Fruit fly (Drosophila melanogaster) whole organism, embryonic: ENCODE measurements around the gene Vdup1.

ENCODE experiments used
- Atf-2 ChIP-seq: fragments of 200-800 bp; sonication (Bioruptor generic); optimal IDR thresholded peaks from 2 replicates; lab custom pipeline; 2016; ENCODE audit warnings: missing biosample characterization, missing genetic modification characterization
- Atf3 ChIP-seq: fragments of 200-800 bp; sonication (Bioruptor generic); optimal IDR thresholded peaks from 3 replicates; lab custom pipeline; 2016; ENCODE audit warnings: missing biosample characterization, missing genetic modification characterization
- Bteb2 ChIP-seq: fragments of 200-800 bp; sonication (Bioruptor generic); optimal IDR thresholded peaks from 2 replicates; lab custom pipeline; 2016; ENCODE audit warnings: missing biosample characterization, missing genetic modification characterization
- CG11093 ChIP-seq: fragments of 200-800 bp; sonication (Bioruptor generic); IDR thresholded peaks from 3 replicates; pipeline ENCODE4 v1.3.6; 2022; ENCODE audit warnings: missing biosample characterization, missing genetic modification characterization
- CG12071 ChIP-seq: fragments of 200-800 bp; sonication (Bioruptor generic); optimal IDR thresholded peaks from 3 replicates; lab custom pipeline; 2018; ENCODE audit warnings: missing biosample characterization, mild to moderate bottlenecking, missing genetic modification characterization
- CG12104 ChIP-seq: fragments of 200-800 bp; sonication (Bioruptor generic); optimal IDR thresholded peaks from 3 replicates; lab custom pipeline; 2016; ENCODE audit warnings: missing biosample characterization, missing genetic modification characterization
- CG12219 ChIP-seq: fragments of 200-800 bp; sonication (Bioruptor generic); optimal IDR thresholded peaks from 3 replicates; lab custom pipeline; 2018; ENCODE audit warnings: missing biosample characterization, mild to moderate bottlenecking, missing genetic modification characterization
- CG12659 ChIP-seq: fragments of 200-800 bp; sonication (Bioruptor generic); optimal IDR thresholded peaks from 3 replicates; lab custom pipeline; 2017; ENCODE audit warnings: mild to moderate bottlenecking, missing biosample characterization, missing genetic modification reagents, missing genetic modification characterization
- CG12942 ChIP-seq: fragments of 200-800 bp; sonication (Bioruptor generic); optimal IDR thresholded peaks from 3 replicates; lab custom pipeline; 2016; ENCODE audit warnings: missing biosample characterization, missing genetic modification characterization
- CG13287 ChIP-seq: fragments of 200-800 bp; sonication (Bioruptor generic); IDR thresholded peaks from 2 replicates; pipeline ENCODE4 v1.3.6; 2022; ENCODE audit warnings: missing biosample characterization, missing genetic modification characterization; ENCODE audit not compliant: partially characterized antibody
- CG1602 ChIP-seq: fragments of 200-800 bp; sonication (Bioruptor generic); optimal IDR thresholded peaks from 3 replicates; lab custom pipeline; 2016; ENCODE audit warnings: missing biosample characterization, missing genetic modification characterization
- CG17829 ChIP-seq: fragments of 200-800 bp; optimal IDR thresholded peaks from 2 replicates; lab custom pipeline; 2019; ENCODE audit warnings: missing biosample characterization, mild to moderate bottlenecking, missing genetic modification characterization, moderate library complexity
- CG18262 ChIP-seq: fragments of 200-800 bp; optimal IDR thresholded peaks from 3 replicates; lab custom pipeline; 2019; ENCODE audit warnings: missing biosample characterization, mild to moderate bottlenecking, missing genetic modification characterization, moderate library complexity
- CG2116 ChIP-seq: fragments of 200-800 bp; sonication (Bioruptor generic); optimal IDR thresholded peaks from 3 replicates; lab custom pipeline; 2018; ENCODE audit warnings: missing biosample characterization, mild to moderate bottlenecking, missing genetic modification characterization
- CG2889 ChIP-seq: fragments of 200-800 bp; sonication (Bioruptor generic); IDR thresholded peaks from 3 replicates; pipeline ENCODE4 v1.3.6; 2022; ENCODE audit warnings: missing biosample characterization, missing genetic modification characterization
- CG31365 ChIP-seq: fragments of 200-800 bp; sonication (Bioruptor generic); optimal IDR thresholded peaks from 2 replicates; lab custom pipeline; 2018; ENCODE audit warnings: missing biosample characterization, mild to moderate bottlenecking, missing genetic modification characterization
- CG4360 ChIP-seq: fragments of 200-800 bp; sonication (Bioruptor generic); IDR thresholded peaks from 2 replicates; pipeline ENCODE4 v1.3.6; 2022; ENCODE audit warnings: missing biosample characterization, missing genetic modification characterization
- CG43689 ChIP-seq: fragments of 200-800 bp; sonication (Bioruptor generic); IDR thresholded peaks from 2 replicates; pipeline ENCODE4 v1.3.6; 2022; ENCODE audit warnings: missing biosample characterization, missing genetic modification characterization
- CG7839 ChIP-seq: fragments of 200-800 bp; sonication (Bioruptor generic); optimal IDR thresholded peaks from 3 replicates; lab custom pipeline; 2018; ENCODE audit warnings: missing biosample characterization, mild to moderate bottlenecking, missing genetic modification characterization, moderate library complexity
- CG8290 ChIP-seq, 3 experiments: fragments of 200-800 bp; sonication (Bioruptor generic); optimal IDR thresholded peaks; 2 replicates each; lab custom pipeline; 2016 to 2019; ENCODE audit warnings: missing biosample characterization in 3 of 3, missing genetic modification characterization in 3 of 3, mild to moderate bottlenecking in 2 of 3, moderate library complexity in 1 of 3
- CG9609 ChIP-seq: fragments of 200-800 bp; sonication (Bioruptor generic); optimal IDR thresholded peaks from 3 replicates; lab custom pipeline; 2016; ENCODE audit warnings: missing biosample characterization, missing genetic modification characterization
- CTCF ChIP-seq: fragments of 200-800 bp; sonication (Bioruptor generic); optimal IDR thresholded peaks from 2 replicates; lab custom pipeline; 2017; ENCODE audit warnings: missing biosample characterization, mild to moderate bottlenecking, missing genetic modification characterization, moderate library complexity
- Dp ChIP-seq: fragments of 200-800 bp; sonication (Bioruptor generic); optimal IDR thresholded peaks from 2 replicates; lab custom pipeline; 2018; ENCODE audit warnings: missing biosample characterization, mild to moderate bottlenecking, missing genetic modification characterization, moderate library complexity
- Drgx ChIP-seq: fragments of 200-800 bp; sonication (Bioruptor generic); IDR thresholded peaks from 2 replicates; pipeline ENCODE4 v1.3.6; 2022; ENCODE audit warnings: missing biosample characterization, missing genetic modification characterization
- ERR ChIP-seq: fragments of 200-800 bp; sonication (Bioruptor generic); optimal IDR thresholded peaks from 2 replicates; lab custom pipeline; 2016; ENCODE audit warnings: missing biosample characterization, missing genetic modification characterization
- Eip74EF ChIP-seq, 2 experiments: fragments of 200-800 bp in 1 of 2; fragments of >200 bp in 1 of 2; sonication (Bioruptor generic) in 1 of 2; optimal IDR thresholded peaks; 2 replicates each; lab custom pipeline; 2017 to 2019; ENCODE audit warnings: missing biosample characterization in 2 of 2, missing genetic modification characterization in 2 of 2, mild to moderate bottlenecking in 1 of 2, moderate library complexity in 1 of 2
- Elba2 ChIP-seq: fragments of 200-800 bp; sonication (Bioruptor generic); optimal IDR thresholded peaks from 3 replicates; lab custom pipeline; 2016; ENCODE audit warnings: missing biosample characterization, missing genetic modification characterization
- Fer1 ChIP-seq: fragments of 200-800 bp; sonication (Bioruptor generic); optimal IDR thresholded peaks from 2 replicates; lab custom pipeline; 2017; ENCODE audit warnings: missing biosample characterization, mild to moderate bottlenecking, missing genetic modification characterization
- H15 ChIP-seq: fragments of 200-800 bp; sonication (Bioruptor generic); IDR thresholded peaks from 3 replicates; pipeline ENCODE4 v1.3.6; 2022; ENCODE audit warnings: missing biosample characterization, missing genetic modification characterization
- Lim3 ChIP-seq: fragments of 200-800 bp; sonication (Bioruptor generic); IDR thresholded peaks from 2 replicates; pipeline ENCODE4 v1.3.6; 2022; ENCODE audit warnings: missing biosample characterization, missing genetic modification characterization
- Lpt ChIP-seq: fragments of >200 bp; optimal IDR thresholded peaks from 2 replicates; lab custom pipeline; 2018; ENCODE audit warnings: missing biosample characterization, missing genetic modification characterization
- Med ChIP-seq: fragments of 200-800 bp; sonication (Bioruptor generic); peaks from one replicate; lab custom pipeline; 2016; ENCODE audit warnings: missing biosample characterization, missing genetic modification characterization, mild to moderate bottlenecking, inconsistent platforms, moderate library complexity
- Optix ChIP-seq: fragments of 200-800 bp; sonication (Bioruptor generic); IDR thresholded peaks from 3 replicates; pipeline ENCODE4 v1.3.6; 2022; ENCODE audit warnings: missing biosample characterization, missing genetic modification characterization
- Sin3A ChIP-seq: fragments of >200 bp; optimal IDR thresholded peaks from 2 replicates; lab custom pipeline; 2018
- Taf1 ChIP-seq: fragments of 200-800 bp; sonication (Bioruptor generic); IDR thresholded peaks from 2 replicates; pipeline ENCODE4 v1.3.6; 2022; ENCODE audit warnings: missing biosample characterization, missing genetic modification characterization
- danr ChIP-seq: fragments of 200-800 bp; sonication (Bioruptor generic); IDR thresholded peaks from 2 replicates; pipeline ENCODE4 v1.3.6; 2022; ENCODE audit warnings: missing biosample characterization, missing genetic modification characterization
- dmrt11E ChIP-seq: fragments of 200-800 bp; sonication (Bioruptor generic); optimal IDR thresholded peaks from 3 replicates; lab custom pipeline; 2018; ENCODE audit warnings: missing biosample characterization, mild to moderate bottlenecking, missing genetic modification characterization, moderate library complexity
- exex ChIP-seq: fragments of 200-800 bp; sonication (Bioruptor generic); optimal IDR thresholded peaks from 4 replicates; lab custom pipeline; 2018; ENCODE audit warnings: missing biosample characterization, mild to moderate bottlenecking, missing genetic modification characterization, moderate library complexity
- fd3F ChIP-seq: fragments of 200-800 bp; sonication (Bioruptor generic); optimal IDR thresholded peaks from 2 replicates; lab custom pipeline; 2018; ENCODE audit warnings: missing biosample characterization, mild to moderate bottlenecking, missing genetic modification characterization, moderate library complexity
- fd64A ChIP-seq: fragments of 200-800 bp; sonication (Bioruptor generic); optimal IDR thresholded peaks from 3 replicates; lab custom pipeline; 2018; ENCODE audit warnings: missing biosample characterization, mild to moderate bottlenecking, missing genetic modification characterization
- gem ChIP-seq: fragments of 200-800 bp; sonication (Bioruptor generic); optimal IDR thresholded peaks from 2 replicates; lab custom pipeline; 2019; ENCODE audit warnings: missing biosample characterization, mild to moderate bottlenecking, missing genetic modification characterization, moderate library complexity
- gt ChIP-seq: fragments of 200-800 bp; sonication (Bioruptor generic); IDR thresholded peaks from 2 replicates; pipeline ENCODE4 v1.3.6; 2022; ENCODE audit warnings: missing biosample characterization, missing genetic modification characterization
- pan ChIP-seq, 4 experiments: fragments of >200 bp in 3 of 4; fragments of 200-800 bp in 1 of 4; sonication (Bioruptor generic) in 1 of 4; optimal IDR thresholded peaks in 3 of 4; IDR thresholded peaks in 1 of 4; 2 replicates each; pipeline versions ENCODE4 v1.3.6 to Lab custom; 2017 to 2022; ENCODE audit warnings: missing biosample characterization in 2 of 4, missing genetic modification characterization in 2 of 4, mixed read lengths in 1 of 4
- pfk ChIP-seq: fragments of 200-800 bp; sonication (Bioruptor generic); optimal IDR thresholded peaks from 2 replicates; lab custom pipeline; 2018; ENCODE audit warnings: missing biosample characterization, mild to moderate bottlenecking, missing genetic modification characterization, moderate library complexity
- repo ChIP-seq: fragments of 200-800 bp; sonication (Bioruptor generic); optimal IDR thresholded peaks from 2 replicates; lab custom pipeline; 2016; ENCODE audit warnings: missing biosample characterization, missing genetic modification characterization
- sens-2 ChIP-seq: fragments of 200-800 bp; sonication (Bioruptor generic); IDR thresholded peaks from 2 replicates; pipeline ENCODE4 v1.3.6; 2022; ENCODE audit warnings: missing biosample characterization, missing genetic modification characterization
- sim ChIP-seq: fragments of 200-800 bp; sonication (Bioruptor generic); IDR thresholded peaks from 2 replicates; pipeline ENCODE4 v1.3.6; 2022; ENCODE audit warnings: missing biosample characterization, missing genetic modification characterization
- tin ChIP-seq: fragments of 200-800 bp; sonication (Bioruptor generic); optimal IDR thresholded peaks from 3 replicates; lab custom pipeline; 2016; ENCODE audit warnings: missing biosample characterization, missing genetic modification characterization
- tna ChIP-seq: fragments of 200-800 bp; sonication (Bioruptor generic); IDR thresholded peaks from 2 replicates; pipeline ENCODE4 v1.3.6; 2022; ENCODE audit warnings: missing biosample characterization, missing genetic modification characterization; ENCODE audit not compliant: partially characterized antibody
- zen2 ChIP-seq: fragments of 200-800 bp; sonication (Bioruptor generic); IDR thresholded peaks from 3 replicates; pipeline ENCODE4 v1.3.6; 2022; ENCODE audit warnings: missing biosample characterization, missing genetic modification characterization; ENCODE audit not compliant: partially characterized antibody

The Vdup1 gene

dm6 chr3L:128295-129117 is 50.3 kb downstream of the Vdup1 start (continued):
- TF ChIP-seq exex (tag; lab: Kevin White, UChicago) (no peak), pfk (peak; percentile 99), Atf3 (GFP tag; lab: Kevin White, UChicago) (no peak), Drgx (GFP tag; lab: Robert Waterston, UW) (0 out of 2 replicates have a peak, but pooled peaks have one; percentile 17), Atf-2 (GFP tag; lab: Kevin White, UChicago) (no peak), CTCF (GFP tag; lab: Kevin White, UChicago) (no peak), Lpt (no peak), CG12659 (no peak), H15 (GFP tag; lab: Robert Waterston, UW) (no peak), Lim3 (no peak), CG12942 (GFP tag; lab: Kevin White, UChicago) (no peak), Fer1 (GFP tag; lab: Kevin White, UChicago) (peak; percentile 29), CG31365 (tag; lab: Kevin White, UChicago) (peak; percentile 7), CG7839 (tag; lab: Kevin White, UChicago) (no peak), CG8290 (GFP tag; optimal IDR thresholded peaks at IDR 0.05; lab: Kevin White, UChicago) (no peak), CG8290 (tag; optimal IDR thresholded peaks at IDR 0.05; lab: Kevin White, UChicago) (peak in 1 of 2 experiments; percentile 45), CG17829 (no peak), CG13287 (GFP tag; lab: Robert Waterston, UW) (peak; percentile 29; the same call in 1 of the 2 replicates), CG1602 (no peak), CG43689 (GFP tag; lab: Robert Waterston, UW) (no peak), Eip74EF (GFP tag; optimal IDR thresholded peaks at IDR 0.05; lab: Kevin White, UChicago) (peak in 1 of 2 experiments; percentile 55), Sin3A (lab: Kevin White, UChicago) (no peak), Med (GFP tag; lab: Kevin White, UChicago) (peak; percentile 57), CG12071 (GFP tag; lab: Kevin White, UChicago) (no peak), sim (GFP tag; lab: Robert Waterston, UW) (no peak), Dp (GFP tag; lab: Kevin White, UChicago) (peak; percentile 44), CG12219 (no peak), Taf1 (GFP tag; lab: Robert Waterston, UW) (no peak), danr (GFP tag; lab: Robert Waterston, UW) (no peak), CG18262 (tag; lab: Kevin White, UChicago) (no peak), fd3F (no peak), tna (GFP tag; lab: Robert Waterston, UW) (no peak), sens-2 (GFP tag; lab: Robert Waterston, UW) (no peak), repo (GFP tag; lab: Kevin White, UChicago) (no peak), CG2116 (GFP tag; lab: Kevin White, UChicago) (no peak), Bteb2 (no peak), CG2889 (no peak), gt (GFP tag; lab: Robert Waterston, UW) (no peak), pan (optimal IDR thresholded peaks at IDR 0.05; lab: Kevin White, UChicago) (no peak), pan (GFP tag; optimal IDR thresholded peaks at IDR 0.05 in 1 of 2, IDR thresholded peaks at IDR 0.05 in 1 of 2) (no peak), dmrt11E (tag; lab: Kevin White, UChicago) (no peak), fd64A (GFP tag; lab: Kevin White, UChicago) (peak; percentile 34), tin (no peak), CG12104 (GFP tag; lab: Kevin White, UChicago) (no peak), gem (tag; lab: Kevin White, UChicago) (no peak), Elba2 (GFP tag; lab: Kevin White, UChicago) (no peak), CG4360 (GFP tag; lab: Robert Waterston, UW) (no peak), ERR (GFP tag; lab: Kevin White, UChicago) (no peak), zen2 (GFP tag; lab: Robert Waterston, UW) (peak; percentile 31; the same call in 1 of the 3 replicates), CG9609 (GFP tag; lab: Kevin White, UChicago) (no peak), CG11093 (GFP tag; lab: Robert Waterston, UW) (no peak), Optix (GFP tag; lab: Robert Waterston, UW) (no peak)
